Fruit fly (Drosophila melanogaster): Measurements from ENCODE around the gene CG32264.
A peak's percentile ranks its signal among the peaks of the same experiment; 100 is the strongest.

CG32264 gene

dm6 chr3L:3814010-3814833 lies 8.0 kb upstream of the CG32264 start, which contains the start of gene Scsalpha1 (continued):
- no peak for TF ChIP-seq Hey (tag; optimal IDR thresholded peaks at IDR 0.05)
- TF ChIP-seq B-H2 (GFP tag; optimal IDR thresholded peaks at IDR 0.05) = no peak
- TF ChIP-seq kay (GFP tag; optimal IDR thresholded peaks at IDR 0.05) = no peak
- TF ChIP-seq C15 (GFP tag; IDR thresholded peaks at IDR 0.05) = no peak
- no peak for TF ChIP-seq Lpt (GFP tag; optimal IDR thresholded peaks at IDR 0.05)
- peak; percentile 72 for TF ChIP-seq CG9932 (GFP tag; IDR thresholded peaks at IDR 0.05)
- no peak for TF ChIP-seq Lim3 (GFP tag; IDR thresholded peaks at IDR 0.05)
- peak; percentile 63 for TF ChIP-seq CG3995 (GFP tag; optimal IDR thresholded peaks at IDR 0.05)
- peak; percentile 71 for TF ChIP-seq sqz (GFP tag; optimal IDR thresholded peaks at IDR 0.05)
- TF ChIP-seq CG8388 (GFP tag; optimal IDR thresholded peaks at IDR 0.05) = no peak
- TF ChIP-seq fd64A (GFP tag; optimal IDR thresholded peaks at IDR 0.05) = no peak
- TF ChIP-seq Taf1 (GFP tag; IDR thresholded peaks at IDR 0.05) = no peak
- no peak for TF ChIP-seq CG7271 (tag; optimal IDR thresholded peaks at IDR 0.05)
- TF ChIP-seq sim (GFP tag; IDR thresholded peaks at IDR 0.05) = no peak
- TF ChIP-seq Fer2 (tag; optimal IDR thresholded peaks at IDR 0.05) = no peak
- peak in 1 of 2 experiments; percentile 16 for TF ChIP-seq dpn (GFP tag; optimal IDR thresholded peaks at IDR 0.05)
- no peak for TF ChIP-seq dm (GFP tag; optimal IDR thresholded peaks at IDR 0.05)
- TF ChIP-seq CG34422 (GFP tag; IDR thresholded peaks at IDR 0.05) = peak; percentile 43; the same call in 1 of the 3 replicates
- TF ChIP-seq CG1603 (tag; optimal IDR thresholded peaks at IDR 0.05) = peak; percentile 74
- no peak for TF ChIP-seq Elba2 (GFP tag; optimal IDR thresholded peaks at IDR 0.05)
- TF ChIP-seq NC2β (GFP tag; optimal IDR thresholded peaks at IDR 0.05) = peak; percentile 19
- TF ChIP-seq CG8281 (tag; optimal IDR thresholded peaks at IDR 0.05) = no peak
- TF ChIP-seq prd (optimal IDR thresholded peaks at IDR 0.05) = no peak
- peak; percentile 58; the same call in 2 of the 3 replicates for TF ChIP-seq prd (GFP tag; IDR thresholded peaks at IDR 0.05)
- TF ChIP-seq CG8478 (optimal IDR thresholded peaks at IDR 0.05) = no peak
- TF ChIP-seq Usf (GFP tag; optimal IDR thresholded peaks at IDR 0.05) = no peak
- TF ChIP-seq CG4730 (GFP tag; IDR thresholded peaks at IDR 0.05) = no peak
- peak; percentile 91 for TF ChIP-seq zen (tag; optimal IDR thresholded peaks at IDR 0.05)
- peak; percentile 66; the same call in 1 of the 3 replicates for TF ChIP-seq CG11456 (GFP tag; IDR thresholded peaks at IDR 0.05)
- peak; percentile 99 for TF ChIP-seq unc-4 (GFP tag; IDR thresholded peaks at IDR 0.05; ENCODE audit: partially characterized antibody)
- TF ChIP-seq disco-r (GFP tag; optimal IDR thresholded peaks at IDR 0.05) = no peak
- TF ChIP-seq CG10462 (GFP tag; optimal IDR thresholded peaks at IDR 0.05) = peak; percentile 7
- TF ChIP-seq CG30020 (tag; optimal IDR thresholded peaks at IDR 0.05) = peak; percentile 40
- TF ChIP-seq Scr (GFP tag; IDR thresholded peaks at IDR 0.05; ENCODE audit: partially characterized antibody) = peak; percentile 98
- peak; percentile 94 for TF ChIP-seq crol (GFP tag; IDR thresholded peaks at IDR 0.05)
- peak; percentile 25 for TF ChIP-seq CG12942 (GFP tag; optimal IDR thresholded peaks at IDR 0.05)
- peak; percentile 23; the same call in 1 of the 2 replicates for TF ChIP-seq ranshi (GFP tag; IDR thresholded peaks at IDR 0.05)
- no peak for TF ChIP-seq wor (GFP tag; IDR thresholded peaks at IDR 0.05)
- TF ChIP-seq vfl (GFP tag; optimal IDR thresholded peaks at IDR 0.05) = no peak
- TF ChIP-seq ham (GFP tag; IDR thresholded peaks at IDR 0.05) = no peak
- TF ChIP-seq al (GFP tag; IDR thresholded peaks at IDR 0.05) = peak; percentile 15; the same call in 1 of the 2 replicates
- peak; percentile 84 for TF ChIP-seq ftz-f1 (GFP tag; optimal IDR thresholded peaks at IDR 0.05)
- TF ChIP-seq Kr (GFP tag; optimal IDR thresholded peaks at IDR 0.05) = no peak
- peak; percentile 12 for TF ChIP-seq CG3163 (GFP tag; optimal IDR thresholded peaks at IDR 0.05)
- TF ChIP-seq CG17361 (GFP tag; IDR thresholded peaks at IDR 0.05) = peak; percentile 23; the same call in 1 of the 3 replicates
- no peak for TF ChIP-seq CG1832 (GFP tag; optimal IDR thresholded peaks at IDR 0.05)
- TF ChIP-seq CG6854 (GFP tag; optimal IDR thresholded peaks at IDR 0.05) = no peak
- TF ChIP-seq NfI (GFP tag; optimal IDR thresholded peaks at IDR 0.05) = peak; percentile 51
- no peak for TF ChIP-seq Oaz (GFP tag; IDR thresholded peaks at IDR 0.05)
- TF ChIP-seq CG5245 (GFP tag; optimal IDR thresholded peaks at IDR 0.05) = no peak
